Fruit fly (Drosophila melanogaster): ENCODE results near the gene Ptpmeg.
A peak's percentile ranks its signal among the peaks of the same experiment; 100 is the strongest.

Ptpmeg gene

DNA sequence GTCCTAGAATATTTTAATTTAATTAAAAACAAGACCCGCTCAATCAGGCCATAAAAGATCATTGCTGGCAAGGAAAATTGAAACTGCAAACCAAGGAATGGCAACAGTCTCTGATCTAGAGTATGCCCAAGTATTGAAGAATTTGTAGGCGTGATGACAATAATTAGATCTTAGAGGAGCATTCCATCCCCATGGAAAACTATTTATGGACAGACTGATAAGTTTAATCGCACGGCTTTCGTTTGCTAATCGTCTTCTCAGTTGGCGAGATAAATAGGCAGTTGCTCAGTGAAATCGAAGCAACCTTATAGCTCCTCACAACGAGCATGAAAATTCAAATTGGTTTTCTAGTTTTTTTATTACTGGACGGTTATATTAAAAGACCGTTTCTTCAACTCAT is 11.1 kb upstream of the Ptpmeg start, which contains the start of gene ddbt:
Gene ddbt, plus strand, starts transcription at position 301 of the 400 bp plus-strand sequence.
- TF ChIP-seq brk (GFP tag; optimal IDR thresholded peaks at IDR 0.05), result no peak
- TF ChIP-seq Hr83 (GFP tag; optimal IDR thresholded peaks at IDR 0.05; ENCODE audit: poor library complexity, severe bottlenecking), result no peak
- TF ChIP-seq dmrt93B (GFP tag; optimal IDR thresholded peaks at IDR 0.05), result no peak
- TF ChIP-seq GATAd (GFP tag; optimal IDR thresholded peaks at IDR 0.05), result no peak

DNA sequence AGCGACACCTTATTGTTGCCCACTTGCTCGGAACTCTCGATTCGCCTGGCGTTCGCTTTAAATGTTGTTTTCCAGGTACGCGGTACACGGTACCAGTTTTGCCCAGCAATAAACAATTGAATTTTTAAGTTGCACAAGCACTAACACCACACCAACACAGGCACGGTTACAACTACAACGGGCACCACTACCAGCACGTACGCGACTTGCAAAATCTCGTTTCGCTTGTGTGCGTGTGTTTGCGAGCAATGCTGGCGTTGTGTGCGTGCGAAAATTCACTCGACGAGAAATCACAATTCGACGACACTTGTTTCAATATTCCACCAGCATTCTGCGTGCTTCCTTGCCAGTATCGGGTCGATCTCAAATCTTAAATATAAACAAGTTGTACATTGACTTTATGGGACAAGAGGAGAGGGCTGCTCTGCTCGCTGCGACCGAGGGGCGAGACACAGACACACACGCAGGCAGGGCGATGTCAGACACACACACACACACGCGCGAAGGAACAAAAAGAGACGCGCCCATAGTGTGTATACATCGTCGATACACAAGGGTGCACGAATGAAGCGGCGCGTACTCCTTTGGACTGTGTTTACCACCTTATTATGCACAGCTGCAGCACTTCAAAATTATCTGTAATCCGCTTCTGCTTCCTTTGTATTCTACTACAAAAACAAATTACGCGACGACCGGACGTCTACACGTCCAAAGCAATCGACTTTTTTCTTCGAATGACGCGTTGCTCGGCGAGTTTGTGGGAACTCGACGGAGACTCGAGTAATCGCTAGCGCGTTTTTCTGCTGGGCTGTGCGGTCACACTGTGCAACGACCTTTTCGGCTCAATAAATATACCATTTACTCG is 8.5 kb upstream of the Ptpmeg start, which contains the start of gene fwd:
Gene fwd, minus strand, starts transcription at position 740 of the 865 bp plus-strand sequence.
- TF ChIP-seq fru (GFP tag; optimal IDR thresholded peaks at IDR 0.05), result peak; percentile 11
- no peak for TF ChIP-seq CrebA (GFP tag; optimal IDR thresholded peaks at IDR 0.05; ENCODE audit: borderline replicate concordance)
- peak; percentile 22 for TF ChIP-seq Hnf4 (GFP tag; optimal IDR thresholded peaks at IDR 0.05)
- TF ChIP-seq HLH106 (tag; optimal IDR thresholded peaks at IDR 0.05), result peak; percentile 16
- TF ChIP-seq tai (GFP tag; optimal IDR thresholded peaks at IDR 0.05), result no peak
- peak; percentile 90 for TF ChIP-seq N (GFP tag; optimal IDR thresholded peaks at IDR 0.05)
- no peak for TF ChIP-seq brk (GFP tag; optimal IDR thresholded peaks at IDR 0.05)
- TF ChIP-seq woc (GFP tag; optimal IDR thresholded peaks at IDR 0.05), result no peak
- no peak for TF ChIP-seq Dif (GFP tag; optimal IDR thresholded peaks at IDR 0.05; ENCODE audit: partially characterized antibody)
- TF ChIP-seq br (GFP tag; optimal IDR thresholded peaks at IDR 0.05), result no peak
- peak; percentile 49 for TF ChIP-seq Sp1 (GFP tag; optimal IDR thresholded peaks at IDR 0.05)
- TF ChIP-seq pan (optimal IDR thresholded peaks at IDR 0.05), result no peak
- TF ChIP-seq lola (GFP tag; optimal IDR thresholded peaks at IDR 0.05), result no peak
- peak; percentile 31 for TF ChIP-seq h (GFP tag; optimal IDR thresholded peaks at IDR 0.05)
- TF ChIP-seq Hr83 (GFP tag; optimal IDR thresholded peaks at IDR 0.05; ENCODE audit: poor library complexity, severe bottlenecking), result peak; percentile 64
- TF ChIP-seq Hr78 (GFP tag; optimal IDR thresholded peaks at IDR 0.05), result no peak
- no peak for TF ChIP-seq GATAd (GFP tag; optimal IDR thresholded peaks at IDR 0.05)
- no peak for TF ChIP-seq OdsH (GFP tag; optimal IDR thresholded peaks at IDR 0.05)
- no peak for TF ChIP-seq CG9705 (GFP tag; optimal IDR thresholded peaks at IDR 0.05)
- no peak for TF ChIP-seq sv (GFP tag; optimal IDR thresholded peaks at IDR 0.05)
- TF ChIP-seq Dfd (GFP tag; optimal IDR thresholded peaks at IDR 0.05), result no peak
- TF ChIP-seq Myc (optimal IDR thresholded peaks at IDR 0.05), result peak; percentile 66
- no peak for TF ChIP-seq CG32264 (GFP tag; optimal IDR thresholded peaks at IDR 0.05)
- no peak for TF ChIP-seq dsf (GFP tag; optimal IDR thresholded peaks at IDR 0.05; ENCODE audit: borderline replicate concordance)
- TF ChIP-seq ey (GFP tag; optimal IDR thresholded peaks at IDR 0.05), result no peak
- TF ChIP-seq jim (GFP tag; optimal IDR thresholded peaks at IDR 0.05), result no peak
- peak; percentile 30 for TF ChIP-seq Jra (GFP tag; optimal IDR thresholded peaks at IDR 0.05)
- TF ChIP-seq dmrt93B (GFP tag; optimal IDR thresholded peaks at IDR 0.05), result no peak
- no peak for TF ChIP-seq psq (GFP tag; optimal IDR thresholded peaks at IDR 0.05)
- TF ChIP-seq Mio (GFP tag; optimal IDR thresholded peaks at IDR 0.05), result no peak
- TF ChIP-seq sage (GFP tag; optimal IDR thresholded peaks at IDR 0.05), result no peak
- TF ChIP-seq Rel (GFP tag; optimal IDR thresholded peaks at IDR 0.05), result peak; percentile 31
- TF ChIP-seq Rel (tag; optimal IDR thresholded peaks at IDR 0.05), result peak; percentile 34
- no peak for TF ChIP-seq dl (GFP tag; optimal IDR thresholded peaks at IDR 0.05; ENCODE audit: insufficient read depth in 1 of 2, partially characterized antibody in 2 of 2)
- no peak for TF ChIP-seq usp (GFP tag; optimal IDR thresholded peaks at IDR 0.05)
- no peak for TF ChIP-seq Vsx2 (GFP tag; optimal IDR thresholded peaks at IDR 0.05; ENCODE audit: partially characterized antibody)
- TF ChIP-seq rgr (GFP tag; optimal IDR thresholded peaks at IDR 0.05), result peak; percentile 22
- TF ChIP-seq Abd-B (GFP tag; optimal IDR thresholded peaks at IDR 0.05), result peak; percentile 78
- peak in 1 of 2 experiments; percentile 9 for TF ChIP-seq foxo (GFP tag; optimal IDR thresholded peaks at IDR 0.05)

Data from whole organism, wandering third instar larva.